Fruit fly (Drosophila melanogaster) whole organism, embryonic: ENCODE results near the gene Jhbp3.

Experiments
- Asciz ChIP-seq: fragments of 200-800 bp; sonication (Bioruptor generic); optimal IDR thresholded peaks from 2 replicates; lab custom pipeline; 2017; ENCODE audit warnings: missing biosample characterization, mild to moderate bottlenecking, missing genetic modification characterization, missing genetic modification reagents
- CG1024 ChIP-seq: fragments of 200-800 bp; sonication (Bioruptor generic); IDR thresholded peaks from 2 replicates; pipeline ENCODE4 v1.3.6; 2022; ENCODE audit warnings: missing biosample characterization, missing genetic modification characterization
- CG10267 ChIP-seq: fragments of 200-800 bp; sonication (Bioruptor generic); optimal IDR thresholded peaks from 2 replicates; lab custom pipeline; 2018; ENCODE audit warnings: missing biosample characterization, mild to moderate bottlenecking, missing genetic modification characterization, moderate library complexity
- CG10462 ChIP-seq: fragments of 200-800 bp; sonication (Bioruptor generic); optimal IDR thresholded peaks from 2 replicates; lab custom pipeline; 2016; ENCODE audit warnings: missing biosample characterization, missing genetic modification characterization
- CG11093 ChIP-seq: fragments of 200-800 bp; sonication (Bioruptor generic); IDR thresholded peaks from 3 replicates; pipeline ENCODE4 v1.3.6; 2022; ENCODE audit warnings: missing biosample characterization, missing genetic modification characterization
- CG11398 ChIP-seq: fragments of 200-800 bp; sonication (Bioruptor generic); optimal IDR thresholded peaks from 2 replicates; lab custom pipeline; 2016; ENCODE audit warnings: missing biosample characterization, missing genetic modification characterization
- CG11504 ChIP-seq: fragments of 200-800 bp; sonication (Bioruptor generic); optimal IDR thresholded peaks from 3 replicates; lab custom pipeline; 2019; ENCODE audit warnings: missing biosample characterization, mild to moderate bottlenecking, missing genetic modification characterization, moderate library complexity
- CG11695 ChIP-seq: fragments of 200-800 bp; sonication (Bioruptor generic); IDR thresholded peaks from 3 replicates; pipeline ENCODE4 v1.3.6; 2022; ENCODE audit warnings: missing biosample characterization, missing genetic modification characterization
- CG12659 ChIP-seq: fragments of 200-800 bp; sonication (Bioruptor generic); optimal IDR thresholded peaks from 3 replicates; lab custom pipeline; 2017; ENCODE audit warnings: mild to moderate bottlenecking, missing biosample characterization, missing genetic modification reagents, missing genetic modification characterization
- CG14014 ChIP-seq: fragments of 200-800 bp; sonication (Bioruptor generic); IDR thresholded peaks from 2 replicates; pipeline ENCODE4 v1.3.6; 2022; ENCODE audit warnings: missing biosample characterization, missing genetic modification characterization
- CG17829 ChIP-seq: fragments of 200-800 bp; optimal IDR thresholded peaks from 2 replicates; lab custom pipeline; 2019; ENCODE audit warnings: missing biosample characterization, mild to moderate bottlenecking, missing genetic modification characterization, moderate library complexity
- CG18619 ChIP-seq: fragments of 200-800 bp; sonication (Bioruptor generic); optimal IDR thresholded peaks from 3 replicates; lab custom pipeline; 2017; ENCODE audit warnings: missing biosample characterization, mild to moderate bottlenecking, missing genetic modification characterization
- CG34422 ChIP-seq: fragments of 200-800 bp; sonication (Bioruptor generic); IDR thresholded peaks from 3 replicates; pipeline ENCODE4 v1.3.6; 2022; ENCODE audit warnings: missing biosample characterization, missing genetic modification characterization
- CG3995 ChIP-seq: fragments of 200-800 bp; sonication (Bioruptor generic); optimal IDR thresholded peaks from 3 replicates; lab custom pipeline; 2016; ENCODE audit warnings: missing biosample characterization, missing genetic modification characterization
- CG6254 ChIP-seq: fragments of 200-800 bp; sonication (Bioruptor generic); optimal IDR thresholded peaks from 3 replicates; lab custom pipeline; 2017; ENCODE audit warnings: mild to moderate bottlenecking, missing biosample characterization, missing genetic modification reagents, missing genetic modification characterization
- CG8281 ChIP-seq: fragments of 200-800 bp; sonication (Bioruptor generic); optimal IDR thresholded peaks from 2 replicates; lab custom pipeline; 2018; ENCODE audit warnings: missing biosample characterization, mild to moderate bottlenecking, missing genetic modification characterization, moderate library complexity
- CG9727 ChIP-seq: fragments of 200-800 bp; sonication (Bioruptor generic); optimal IDR thresholded peaks from 3 replicates; lab custom pipeline; 2017; ENCODE audit warnings: missing biosample characterization, mild to moderate bottlenecking, missing genetic modification characterization
- CG9817 ChIP-seq: fragments of 200-800 bp; sonication (Bioruptor generic); optimal IDR thresholded peaks from 2 replicates; lab custom pipeline; 2018; ENCODE audit warnings: missing biosample characterization, mild to moderate bottlenecking, missing genetic modification characterization, moderate library complexity
- Dad ChIP-seq: fragments of 200-800 bp; sonication (Bioruptor generic); optimal IDR thresholded peaks from 3 replicates; lab custom pipeline; 2016; ENCODE audit warnings: missing biosample characterization, missing genetic modification characterization
- E2f2 ChIP-seq: fragments of 200-800 bp; sonication (Bioruptor generic); IDR thresholded peaks from 2 replicates; pipeline ENCODE4 v1.3.6; 2022; ENCODE audit warnings: missing biosample characterization, missing genetic modification characterization
- Ets97D ChIP-seq: fragments of 200-800 bp; sonication (Bioruptor generic); optimal IDR thresholded peaks from 3 replicates; lab custom pipeline; 2016; ENCODE audit warnings: missing biosample characterization, missing genetic modification characterization
- Hr78 ChIP-seq, 2 experiments: fragments of 200-800 bp in 1 of 2; fragments of >200 bp in 1 of 2; sonication (Bioruptor generic) in 1 of 2; optimal IDR thresholded peaks; 2 replicates each; lab custom pipeline; 2017 to 2019; ENCODE audit warnings: missing biosample characterization in 2 of 2, missing genetic modification characterization in 2 of 2, mild to moderate bottlenecking in 1 of 2, moderate library complexity in 1 of 2
- Jarid2 ChIP-seq: fragments of 200-800 bp; sonication (Bioruptor generic); optimal IDR thresholded peaks from 3 replicates; lab custom pipeline; 2017; ENCODE audit warnings: mild to moderate bottlenecking, missing biosample characterization, missing genetic modification reagents, missing genetic modification characterization
- Max ChIP-seq: fragments of 200-800 bp; sonication (Bioruptor generic); optimal IDR thresholded peaks from 2 replicates; lab custom pipeline; 2016; ENCODE audit warnings: missing biosample characterization, mild to moderate bottlenecking, missing genetic modification characterization
- Mrtf ChIP-seq: fragments of 200-800 bp; sonication (Bioruptor generic); IDR thresholded peaks from 3 replicates; pipeline ENCODE4 v1.3.6; 2022; ENCODE audit warnings: missing biosample characterization, missing genetic modification characterization
- NK7.1 ChIP-seq: fragments of 200-800 bp; sonication (Bioruptor generic); optimal IDR thresholded peaks from 3 replicates; lab custom pipeline; 2016; ENCODE audit warnings: missing biosample characterization, missing genetic modification characterization
- Optix ChIP-seq: fragments of 200-800 bp; sonication (Bioruptor generic); IDR thresholded peaks from 3 replicates; pipeline ENCODE4 v1.3.6; 2022; ENCODE audit warnings: missing biosample characterization, missing genetic modification characterization
- Side ChIP-seq: fragments of 200-800 bp; sonication (Bioruptor generic); optimal IDR thresholded peaks from 2 replicates; lab custom pipeline; 2016; ENCODE audit warnings: missing biosample characterization, missing genetic modification characterization
- Sox100B ChIP-seq: fragments of 200-800 bp; sonication (Bioruptor generic); optimal IDR thresholded peaks from 3 replicates; lab custom pipeline; 2018; ENCODE audit warnings: missing biosample characterization, mild to moderate bottlenecking, missing genetic modification characterization
- Sry-δ ChIP-seq: fragments of 200-800 bp; sonication (Bioruptor generic); optimal IDR thresholded peaks from 2 replicates; lab custom pipeline; 2016; ENCODE audit warnings: missing biosample characterization, missing genetic modification characterization
- al ChIP-seq: fragments of 200-800 bp; sonication (Bioruptor generic); IDR thresholded peaks from 2 replicates; pipeline ENCODE4 v1.3.6; 2022; ENCODE audit warnings: missing biosample characterization, missing genetic modification characterization
- bcd ChIP-seq: fragments of 200-800 bp; sonication (Bioruptor generic); optimal IDR thresholded peaks from 2 replicates; lab custom pipeline; 2017; ENCODE audit warnings: missing biosample characterization, mild to moderate bottlenecking, missing genetic modification characterization
- cad ChIP-seq: fragments of >200 bp; optimal IDR thresholded peaks from 2 replicates; lab custom pipeline; 2017; ENCODE audit warnings: missing biosample characterization, missing genetic modification characterization
- croc ChIP-seq: fragments of 200-800 bp; sonication (Bioruptor generic); conservative IDR thresholded peaks from 3 replicates; pipeline ENCODE4 v1.3.6; 2022; ENCODE audit warnings: missing biosample characterization, missing genetic modification characterization
- crol ChIP-seq: fragments of 200-800 bp; sonication (Bioruptor generic); IDR thresholded peaks from 2 replicates; pipeline ENCODE4 v1.3.6; 2022; ENCODE audit warnings: missing biosample characterization, missing genetic modification characterization
- dysf ChIP-seq: fragments of 200-800 bp; sonication (Bioruptor generic); IDR thresholded peaks from 3 replicates; pipeline ENCODE4 v1.3.6; 2022; ENCODE audit warnings: missing biosample characterization, missing genetic modification characterization
- fd3F ChIP-seq: fragments of 200-800 bp; sonication (Bioruptor generic); optimal IDR thresholded peaks from 2 replicates; lab custom pipeline; 2018; ENCODE audit warnings: missing biosample characterization, mild to moderate bottlenecking, missing genetic modification characterization, moderate library complexity
- fd96Cb ChIP-seq: fragments of 200-800 bp; sonication (Bioruptor generic); optimal IDR thresholded peaks from 2 replicates; lab custom pipeline; 2018; ENCODE audit warnings: missing biosample characterization, mild to moderate bottlenecking, missing genetic modification characterization, moderate library complexity
- lola ChIP-seq, 3 experiments: fragments of >200 bp in 2 of 3; fragments of 200-800 bp in 1 of 3; sonication (Bioruptor generic) in 1 of 3; optimal IDR thresholded peaks; 2 replicates each; lab custom pipeline; 2017 to 2019; ENCODE audit warnings: missing biosample characterization in 3 of 3, missing genetic modification characterization in 3 of 3, mild to moderate bottlenecking in 1 of 3, moderate library complexity in 1 of 3
- luna ChIP-seq: fragments of 200-800 bp; sonication (Bioruptor generic); optimal IDR thresholded peaks from 2 replicates; lab custom pipeline; 2016; ENCODE audit warnings: missing biosample characterization, missing genetic modification characterization
- pb ChIP-seq: fragments of 200-800 bp; sonication (Bioruptor generic); optimal IDR thresholded peaks from 3 replicates; lab custom pipeline; 2016; ENCODE audit warnings: missing biosample characterization, missing genetic modification characterization
- repo ChIP-seq: fragments of 200-800 bp; sonication (Bioruptor generic); optimal IDR thresholded peaks from 2 replicates; lab custom pipeline; 2016; ENCODE audit warnings: missing biosample characterization, missing genetic modification characterization
- sens ChIP-seq: fragments of 200-800 bp; sonication (Bioruptor generic); peaks from one replicate; lab custom pipeline; 2016; ENCODE audit warnings: missing biosample characterization, missing genetic modification characterization
- shn ChIP-seq: fragments of 200-800 bp; sonication (Bioruptor generic); optimal IDR thresholded peaks from 3 replicates; lab custom pipeline; 2016; ENCODE audit warnings: missing biosample characterization, missing genetic modification characterization
- sug ChIP-seq: fragments of 200-800 bp; optimal IDR thresholded peaks from 2 replicates; lab custom pipeline; 2019; ENCODE audit warnings: missing biosample characterization, mild to moderate bottlenecking, missing genetic modification characterization, moderate library complexity
- twi ChIP-seq: fragments of 200-800 bp; optimal IDR thresholded peaks from 2 replicates; lab custom pipeline; 2019; ENCODE audit warnings: missing biosample characterization, mild to moderate bottlenecking, missing genetic modification characterization, moderate library complexity
- unc-4 ChIP-seq: fragments of 200-800 bp; sonication (Bioruptor generic); IDR thresholded peaks from 2 replicates; pipeline ENCODE4 v1.3.6; 2022; ENCODE audit warnings: missing biosample characterization, missing genetic modification characterization; ENCODE audit not compliant: partially characterized antibody
- unpg ChIP-seq: fragments of 200-800 bp; sonication (Bioruptor generic); optimal IDR thresholded peaks from 3 replicates; lab custom pipeline; 2018; ENCODE audit warnings: missing biosample characterization, mild to moderate bottlenecking, missing genetic modification characterization, moderate library complexity
- wdn ChIP-seq: fragments of 200-800 bp; sonication (Bioruptor generic); IDR thresholded peaks from 2 replicates; pipeline ENCODE4 v1.3.6; 2022; ENCODE audit warnings: missing biosample characterization, missing genetic modification characterization
- wek ChIP-seq: fragments of 200-800 bp; sonication (Bioruptor generic); optimal IDR thresholded peaks from 3 replicates; lab custom pipeline; 2018; ENCODE audit warnings: missing biosample characterization, mild to moderate bottlenecking, missing genetic modification characterization, moderate library complexity

Gene Jhbp3

dm6 chr3R:4912130-4912549 is 42.9 kb downstream of the Jhbp3 start (continued):
- TF ChIP-seq Mrtf (peak; percentile 62; the same call in 1 of the 3 replicates), CG6254 (GFP tag; lab: Kevin White, UChicago) (peak; percentile 24), Sry-δ (GFP tag; lab: Kevin White, UChicago) (peak; percentile 34), shn (peak; percentile 66), CG8281 (tag; lab: Kevin White, UChicago) (no peak), CG11093 (GFP tag; lab: Robert Waterston, UW) (no peak), CG14014 (GFP tag; lab: Robert Waterston, UW) (peak; percentile 72), crol (GFP tag; lab: Robert Waterston, UW) (peak; percentile 32), sug (tag; lab: Kevin White, UChicago) (peak; percentile 96), Side (GFP tag; lab: Kevin White, UChicago) (peak; percentile 19), Dad (GFP tag; lab: Kevin White, UChicago) (peak; percentile 42), CG9727 (GFP tag; lab: Kevin White, UChicago) (peak; percentile 61), Jarid2 (GFP tag; lab: Kevin White, UChicago) (peak; percentile 16), unpg (peak; percentile 67), NK7.1 (GFP tag; lab: Kevin White, UChicago) (peak; percentile 20), fd96Cb (tag; lab: Kevin White, UChicago) (peak; percentile 51), CG12659 (GFP tag; lab: Kevin White, UChicago) (peak; percentile 66), unc-4 (GFP tag; lab: Robert Waterston, UW) (no peak), lola (GFP tag; optimal IDR thresholded peaks at IDR 0.05; lab: Kevin White, UChicago) (peak in 1 of 3 experiments; percentile 24), CG34422 (GFP tag; lab: Robert Waterston, UW) (peak; percentile 78; the same call in 2 of the 3 replicates), repo (GFP tag; lab: Kevin White, UChicago) (peak; percentile 56), al (GFP tag; lab: Robert Waterston, UW) (peak; percentile 56; the same call in 1 of the 2 replicates), CG11695 (GFP tag; lab: Robert Waterston, UW) (peak; percentile 60; the same call in 1 of the 3 replicates), Sox100B (GFP tag; lab: Kevin White, UChicago) (peak; percentile 3), E2f2 (GFP tag; lab: Robert Waterston, UW) (peak; percentile 27; the same call in 1 of the 2 replicates), Optix (GFP tag; lab: Robert Waterston, UW) (peak; percentile 61; the same call in 2 of the 3 replicates), CG1024 (peak; percentile 31; the same call in 1 of the 2 replicates), sens (GFP tag; lab: Kevin White, UChicago) (peak; percentile 91), CG11398 (GFP tag; lab: Kevin White, UChicago) (no peak), CG3995 (peak; percentile 25), wdn (GFP tag; lab: Robert Waterston, UW) (peak; percentile 50), CG17829 (tag; lab: Kevin White, UChicago) (peak; percentile 49), croc (GFP tag; lab: Robert Waterston, UW) (no peak; the same call in 2 of the 3 replicates), bcd (peak; percentile 61), CG9817 (peak; percentile 66), fd3F (GFP tag; lab: Kevin White, UChicago) (peak; percentile 43), pb (peak; percentile 12), dysf (GFP tag; lab: Robert Waterston, UW) (peak; percentile 80), Asciz (GFP tag; lab: Kevin White, UChicago) (peak; percentile 5), Ets97D (no peak), cad (no peak), wek (peak; percentile 63), CG11504 (tag; lab: Kevin White, UChicago) (peak; percentile 69), CG10267 (tag; lab: Kevin White, UChicago) (peak; percentile 28), twi (tag; lab: Kevin White, UChicago) (peak; percentile 72), CG18619 (peak; percentile 73), luna (peak; percentile 2), Max (peak; percentile 20), Hr78 (GFP tag; optimal IDR thresholded peaks at IDR 0.05; lab: Kevin White, UChicago) (peak in 1 of 2 experiments; percentile 80), CG10462 (GFP tag; lab: Kevin White, UChicago) (no peak)
